Fruit fly (Drosophila melanogaster) Kc167 (cell line): ENCODE data around the gene Cyp311a1.

ENCODE experiments used
- Myc ChIP-seq: fragments of >200 bp; optimal IDR thresholded peaks from 2 replicates; lab custom pipeline; 2017; ENCODE audit warnings: missing external identifiers
- Sin3A ChIP-seq: fragments of >200 bp; optimal IDR thresholded peaks from 2 replicates; lab custom pipeline; 2018; ENCODE audit warnings: missing external identifiers
- h ChIP-seq: fragments of >200 bp; optimal IDR thresholded peaks from 3 replicates; lab custom pipeline; 2018; ENCODE audit warnings: missing external identifiers
- insv ChIP-seq: fragments of >200 bp; optimal IDR thresholded peaks from 3 replicates; lab custom pipeline; 2018; ENCODE audit warnings: missing external identifiers
- psq ChIP-seq: fragments of >200 bp; optimal IDR thresholded peaks from 2 replicates; lab custom pipeline; 2017; ENCODE audit warnings: missing external identifiers
- ttk ChIP-seq: sonication (Bioruptor generic); optimal IDR thresholded peaks from 2 replicates; lab custom pipeline; 2017; ENCODE audit warnings: missing external identifiers

Gene Cyp311a1

dm6 chrX:12032136-12032682 lies 944 bp upstream of the Cyp311a1 start, which contains the start of gene Cyp318a1:
TSS of gene Cyp318a1 (plus strand) at chrX:12032632.
- TF ChIP-seq Myc (lab: Kevin White, UChicago) (no peak), ttk (lab: Kevin White, UChicago) (no peak), Sin3A (lab: Kevin White, UChicago) (no peak)

dm6 chrX:12028825-12029514 lies 2.3 kb downstream of the Cyp311a1 start, which contains the start of gene Usp7:
TSS of gene Usp7 (minus strand) at chrX:12029032.
- TF ChIP-seq ttk (lab: Kevin White, UChicago) (no peak), Myc (lab: Kevin White, UChicago) (no peak), h (lab: Kevin White, UChicago) (no peak), psq (lab: Kevin White, UChicago) (no peak), insv (no peak), Sin3A (lab: Kevin White, UChicago) (no peak)

- no peak for TF ChIP-seq Sin3A (lab: Kevin White, UChicago)
- TF ChIP-seq Myc (lab: Kevin White, UChicago): no peak
- TF ChIP-seq ttk (lab: Kevin White, UChicago): no peak
- TF ChIP-seq h (lab: Kevin White, UChicago): no peak
- no peak for TF ChIP-seq psq (lab: Kevin White, UChicago)
- TF ChIP-seq insv: no peak
These were observed 9.5 kb downstream of the Cyp311a1 start for dm6 chrX:12021750-12022149.

- TF ChIP-seq Myc (lab: Kevin White, UChicago) (no peak), psq (lab: Kevin White, UChicago) (no peak), insv (no peak), ttk (lab: Kevin White, UChicago) (no peak), Sin3A (lab: Kevin White, UChicago) (no peak), h (lab: Kevin White, UChicago) (no peak)
These were observed 10.4 kb downstream of the Cyp311a1 start, which contains the start of gene Tango4 for dm6 chrX:12020857-12021256. TSS of gene Tango4 (plus strand) at chrX:12021068.

- TF ChIP-seq ttk (lab: Kevin White, UChicago) (no peak), Myc (lab: Kevin White, UChicago) (no peak), Sin3A (lab: Kevin White, UChicago) (no peak), psq (lab: Kevin White, UChicago) (no peak), h (lab: Kevin White, UChicago) (no peak), insv (no peak)
These were observed 12.7 kb downstream of the Cyp311a1 start, which contains the start of gene Lsm12a for dm6 chrX:12018440-12019101. TSS of gene Lsm12a (plus strand) at chrX:12018640.

- TF ChIP-seq Myc (lab: Kevin White, UChicago): no peak
- no peak for TF ChIP-seq psq (lab: Kevin White, UChicago)
- no peak for TF ChIP-seq Sin3A (lab: Kevin White, UChicago)
- TF ChIP-seq h (lab: Kevin White, UChicago): no peak
- TF ChIP-seq ttk (lab: Kevin White, UChicago): no peak
- TF ChIP-seq insv: no peak
These were observed 13.3 kb downstream of the Cyp311a1 start, which contains the start of gene Chrac-16 for dm6 chrX:12017815-12018439. TSS of gene Chrac-16 (minus strand) at chrX:12017961.

dm6 chrX:12014800-12015389 lies 16.4 kb downstream of the Cyp311a1 start:
- TF ChIP-seq h (lab: Kevin White, UChicago) (no peak), Myc (lab: Kevin White, UChicago) (no peak), insv (no peak), ttk (lab: Kevin White, UChicago) (no peak)

dm6 chrX:12014131-12014530 lies 17.1 kb downstream of the Cyp311a1 start:
- TF ChIP-seq h (lab: Kevin White, UChicago): no peak
- no peak for TF ChIP-seq Sin3A (lab: Kevin White, UChicago)
- TF ChIP-seq insv: no peak
- no peak for TF ChIP-seq Myc (lab: Kevin White, UChicago)
- no peak for TF ChIP-seq psq (lab: Kevin White, UChicago)
- TF ChIP-seq ttk (lab: Kevin White, UChicago): no peak

- no peak for TF ChIP-seq ttk (lab: Kevin White, UChicago)
- TF ChIP-seq Myc (lab: Kevin White, UChicago): no peak
- no peak for TF ChIP-seq psq (lab: Kevin White, UChicago)
- TF ChIP-seq h (lab: Kevin White, UChicago): no peak
- TF ChIP-seq Sin3A (lab: Kevin White, UChicago): no peak
- TF ChIP-seq insv: no peak
These were observed 18.2 kb downstream of the Cyp311a1 start for dm6 chrX:12013098-12013493.

dm6 chrX:12012149-12013097 lies 18.8 kb downstream of the Cyp311a1 start, which contains the start of the genes CG1492 and regucalcin:
TSS of gene CG1492 (minus strand) at chrX:12012211.
TSS of gene regucalcin (plus strand) at chrX:12012377.
- TF ChIP-seq ttk (lab: Kevin White, UChicago): no peak
- TF ChIP-seq psq (lab: Kevin White, UChicago): peak; percentile 41
